Fruit fly (Drosophila melanogaster) whole organism, pupa: ENCODE results near the gene ppan.

Experiments
- CG10348 ChIP-seq: fragments of 200-800 bp; sonication (Bioruptor generic); IDR thresholded peaks from 2 replicates; pipeline ENCODE4 v1.3.6; 2022; ENCODE audit warnings: missing biosample characterization, missing genetic modification characterization
- CG12605 ChIP-seq: fragments of 200-800 bp; sonication (Bioruptor generic); IDR thresholded peaks from 2 replicates; pipeline ENCODE4 v1.3.6; 2022; ENCODE audit warnings: missing biosample characterization, missing genetic modification characterization
- CG13204 ChIP-seq: fragments of 200-800 bp; sonication (Bioruptor generic); optimal IDR thresholded peaks from 2 replicates; lab custom pipeline; 2018; ENCODE audit warnings: missing biosample characterization, mild to moderate bottlenecking, missing genetic modification characterization, moderate library complexity
- CG14655 ChIP-seq: fragments of 200-800 bp; sonication (Bioruptor generic); optimal IDR thresholded peaks from 3 replicates; lab custom pipeline; 2017; ENCODE audit warnings: mild to moderate bottlenecking, missing biosample characterization, missing genetic modification reagents, missing genetic modification characterization
- CG15710 ChIP-seq: fragments of 200-800 bp; sonication (Bioruptor generic); optimal IDR thresholded peaks from 2 replicates; lab custom pipeline; 2018; ENCODE audit warnings: missing biosample characterization, mild to moderate bottlenecking, missing genetic modification characterization, moderate library complexity
- CG17806 ChIP-seq: fragments of 200-800 bp; sonication (Bioruptor generic); optimal IDR thresholded peaks from 2 replicates; lab custom pipeline; 2018; ENCODE audit warnings: missing biosample characterization, mild to moderate bottlenecking, missing genetic modification characterization, moderate library complexity
- CG32121 ChIP-seq: fragments of 200-800 bp; sonication (Bioruptor generic); IDR thresholded peaks from 2 replicates; pipeline ENCODE4 v1.3.6; 2022; ENCODE audit warnings: missing biosample characterization, missing genetic modification characterization
- CG34367 ChIP-seq: fragments of 200-800 bp; sonication (Bioruptor generic); optimal IDR thresholded peaks from 2 replicates; lab custom pipeline; 2018; ENCODE audit warnings: missing biosample characterization, mild to moderate bottlenecking, missing genetic modification characterization
- CG4496 ChIP-seq: fragments of 200-800 bp; sonication (Bioruptor generic); IDR thresholded peaks from 3 replicates; pipeline ENCODE4 v1.3.6; 2022; ENCODE audit warnings: missing biosample characterization, missing genetic modification characterization
- CG8159 ChIP-seq: fragments of 200-800 bp; sonication (Bioruptor generic); optimal IDR thresholded peaks from 3 replicates; lab custom pipeline; 2018; ENCODE audit warnings: missing biosample characterization, mild to moderate bottlenecking, missing genetic modification characterization, moderate library complexity
- CG8301 ChIP-seq: fragments of 200-800 bp; sonication (Bioruptor generic); optimal IDR thresholded peaks from 2 replicates; lab custom pipeline; 2018; ENCODE audit warnings: missing biosample characterization, mild to moderate bottlenecking, missing genetic modification characterization
- CG9948 ChIP-seq: fragments of 200-800 bp; sonication (Bioruptor generic); optimal IDR thresholded peaks from 2 replicates; lab custom pipeline; 2018; ENCODE audit warnings: missing biosample characterization, mild to moderate bottlenecking, missing genetic modification characterization, moderate library complexity
- D1 ChIP-seq: fragments of 200-800 bp; sonication (Bioruptor generic); optimal IDR thresholded peaks from 2 replicates; lab custom pipeline; 2018; ENCODE audit warnings: missing biosample characterization, mild to moderate bottlenecking, missing genetic modification characterization, moderate library complexity
- EcR ChIP-seq: fragments of 200-800 bp; sonication (Bioruptor generic); optimal IDR thresholded peaks from 3 replicates; lab custom pipeline; 2019; ENCODE audit warnings: missing biosample characterization, missing genetic modification characterization, mild to moderate bottlenecking, moderate library complexity, missing genetic modification reagents
- Ets98B ChIP-seq: fragments of 200-800 bp; sonication (Bioruptor generic); IDR thresholded peaks from 2 replicates; pipeline ENCODE4 v1.3.6; 2022; ENCODE audit warnings: missing biosample characterization, missing genetic modification characterization
- Pif1A ChIP-seq: fragments of 200-800 bp; sonication (Bioruptor generic); optimal IDR thresholded peaks from 3 replicates; lab custom pipeline; 2016; ENCODE audit warnings: missing biosample characterization, missing genetic modification characterization
- Pif1B ChIP-seq: fragments of 200-800 bp; sonication (Bioruptor generic); optimal IDR thresholded peaks from 3 replicates; lab custom pipeline; 2016; ENCODE audit warnings: missing biosample characterization, missing genetic modification characterization
- Snoo ChIP-seq: fragments of 200-800 bp; sonication (Bioruptor generic); optimal IDR thresholded peaks from 3 replicates; lab custom pipeline; 2017; ENCODE audit warnings: missing biosample characterization, mild to moderate bottlenecking, missing genetic modification characterization, inconsistent platforms
- fd96Ca ChIP-seq: fragments of 200-800 bp; sonication (Bioruptor generic); IDR thresholded peaks from 3 replicates; pipeline ENCODE4 v1.3.6; 2022; ENCODE audit warnings: missing biosample characterization, missing genetic modification characterization
- gl ChIP-seq: fragments of 200-800 bp; sonication (Bioruptor generic); optimal IDR thresholded peaks from 2 replicates; lab custom pipeline; 2018; ENCODE audit warnings: missing biosample characterization, mild to moderate bottlenecking, missing genetic modification characterization
- rn ChIP-seq: fragments of 200-800 bp; sonication (Bioruptor generic); IDR thresholded peaks from 2 replicates; pipeline ENCODE4 v1.3.6; 2022; ENCODE audit warnings: missing biosample characterization, missing genetic modification characterization

The ppan gene

DNA sequence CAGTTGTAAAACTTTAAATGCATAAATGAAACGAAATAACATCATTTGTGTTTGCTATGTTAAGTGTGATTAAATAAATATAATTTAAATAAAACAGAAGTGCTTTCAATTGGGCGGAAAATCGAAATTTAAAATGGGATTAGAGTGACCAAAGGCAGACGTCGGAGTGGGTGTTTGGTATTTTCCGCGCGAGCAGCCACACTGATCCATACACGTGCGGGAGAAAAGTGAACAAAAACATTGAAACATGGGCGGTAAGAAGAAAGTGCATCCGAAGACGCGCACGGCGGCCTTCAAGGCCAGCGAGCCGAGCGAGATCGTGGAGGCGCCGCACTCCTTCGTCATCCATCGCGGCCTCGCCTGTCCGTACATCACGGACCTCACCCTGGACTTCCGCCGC is at the start of gene ppan:
Gene ppan, plus strand, starts transcription at position 198 of the 400 bp plus-strand sequence.
- TF ChIP-seq CG13204 (GFP tag; lab: Kevin White, UChicago) (no peak), CG14655 (GFP tag; lab: Kevin White, UChicago) (no peak), fd96Ca (no peak), CG4496 (no peak), Snoo (tag; lab: Kevin White, UChicago) (no peak)

DNA sequence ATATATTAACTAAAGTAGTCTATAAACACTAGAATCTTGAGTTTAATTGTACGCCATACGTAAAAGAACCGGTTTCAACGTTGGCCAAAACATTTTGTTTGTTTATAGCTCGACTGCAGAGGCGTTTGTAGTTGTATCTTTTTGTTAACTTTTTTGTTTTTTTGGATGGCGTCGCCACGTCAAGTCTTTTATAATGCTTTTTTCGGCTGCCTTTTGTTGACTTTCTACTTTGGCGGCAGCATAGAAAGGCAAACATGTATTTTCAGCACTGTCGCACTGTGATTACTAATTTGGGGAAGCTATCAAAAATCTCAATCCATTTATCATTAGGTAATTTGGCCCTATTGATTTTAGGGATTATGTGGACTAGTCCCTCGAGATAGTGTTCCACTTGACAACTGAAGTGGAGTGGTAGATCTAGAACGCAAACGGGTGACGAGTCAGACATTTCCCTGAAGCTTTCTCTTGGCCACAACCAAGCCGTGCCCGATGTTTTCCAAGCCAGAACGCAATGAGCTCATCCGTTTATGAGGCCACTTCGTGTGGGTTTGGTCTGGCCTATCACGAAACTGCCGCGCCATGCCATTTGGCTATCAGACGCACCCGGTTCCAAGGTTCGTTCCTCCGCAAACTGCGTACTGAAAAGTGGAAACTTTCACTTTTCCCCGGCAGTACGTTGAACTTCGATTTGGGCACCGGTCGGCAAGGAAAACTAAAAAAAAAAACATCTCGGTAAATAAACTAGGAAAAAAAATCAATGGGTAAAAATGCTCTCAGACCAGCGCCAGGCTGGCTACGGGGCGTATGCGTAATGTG is 49.4 kb upstream of the ppan start:
- TF ChIP-seq CG12605 (GFP tag; lab: Robert Waterston, UW) (0 out of 2 replicates have a peak, but pooled peaks have one; percentile 13), CG4496 (peak; percentile 62; the same call in 2 of the 3 replicates), rn (GFP tag; lab: Robert Waterston, UW) (no peak), D1 (no peak)

- TF ChIP-seq Snoo (tag; lab: Kevin White, UChicago) (no peak), fd96Ca (no peak), gl (no peak), D1 (no peak)
These were observed 48.5 kb upstream of the ppan start for dm6 chr3R:21067543-21067942.

dm6 chr3R:21069742-21070141 is 46.3 kb upstream of the ppan start:
- peak; percentile 58 for TF ChIP-seq D1
- TF ChIP-seq CG15710 (tag; lab: Kevin White, UChicago): no peak

dm6 chr3R:21071312-21071711 is 44.7 kb upstream of the ppan start:
- no peak for TF ChIP-seq CG13204 (GFP tag; lab: Kevin White, UChicago)
- TF ChIP-seq CG14655 (GFP tag; lab: Kevin White, UChicago): no peak
- TF ChIP-seq CG12605 (GFP tag; lab: Robert Waterston, UW): no peak
- no peak for TF ChIP-seq CG4496
- no peak for TF ChIP-seq Snoo (tag; lab: Kevin White, UChicago)
- TF ChIP-seq gl: no peak
- TF ChIP-seq CG9948 (tag; lab: Kevin White, UChicago): no peak
- TF ChIP-seq CG15710 (tag; lab: Kevin White, UChicago): no peak
- TF ChIP-seq CG8159: no peak
- TF ChIP-seq Pif1A (GFP tag; lab: Kevin White, UChicago): no peak
- TF ChIP-seq CG34367: no peak
- TF ChIP-seq Pif1B (GFP tag; lab: Kevin White, UChicago): no peak
- no peak for TF ChIP-seq CG8301 (tag; lab: Kevin White, UChicago)
- TF ChIP-seq rn (GFP tag; lab: Robert Waterston, UW): no peak
- TF ChIP-seq D1: no peak
- no peak for TF ChIP-seq CG17806 (tag; lab: Kevin White, UChicago)
- TF ChIP-seq CG32121 (GFP tag; lab: Robert Waterston, UW): no peak
- no peak for TF ChIP-seq Ets98B (GFP tag; lab: Robert Waterston, UW)
- no peak for TF ChIP-seq EcR (GFP tag; lab: Kevin White, UChicago)
- no peak for TF ChIP-seq fd96Ca

DNA sequence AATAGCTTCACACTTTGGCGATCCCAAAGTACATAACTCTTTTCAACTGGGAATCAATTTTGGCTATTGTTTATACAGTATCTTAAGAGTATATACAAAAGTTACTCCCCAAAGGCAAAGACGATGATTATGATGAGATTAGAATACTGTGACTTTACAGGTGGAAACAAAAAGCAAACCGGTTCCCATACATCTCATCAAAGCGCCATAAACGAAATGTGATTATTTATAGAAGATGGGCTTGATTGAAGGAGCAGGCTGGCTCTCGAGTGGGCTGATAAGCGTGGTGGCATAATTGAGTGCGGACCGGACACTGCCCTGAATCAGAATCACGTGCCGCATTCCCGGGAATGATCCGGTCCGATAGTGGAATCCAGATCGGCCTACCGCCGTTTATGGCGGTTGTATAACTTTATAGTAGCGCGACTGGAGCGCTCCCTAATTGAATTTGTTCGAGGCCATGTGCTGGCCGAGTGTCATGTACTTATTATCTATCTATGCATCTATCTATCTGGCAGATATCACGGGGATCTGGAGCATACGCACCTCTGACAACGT is 44.0 kb upstream of the ppan start:
- TF ChIP-seq CG15710 (tag; lab: Kevin White, UChicago): no peak
- TF ChIP-seq fd96Ca: no peak
- TF ChIP-seq CG10348: no peak
- no peak for TF ChIP-seq CG9948 (tag; lab: Kevin White, UChicago)
- no peak for TF ChIP-seq CG4496
- TF ChIP-seq CG8159: no peak
- no peak for TF ChIP-seq D1
- TF ChIP-seq CG34367: no peak
- TF ChIP-seq Snoo (tag; lab: Kevin White, UChicago): no peak
- TF ChIP-seq CG12605 (GFP tag; lab: Robert Waterston, UW): no peak
- TF ChIP-seq gl: no peak
- TF ChIP-seq CG17806 (tag; lab: Kevin White, UChicago): no peak
- no peak for TF ChIP-seq CG13204 (GFP tag; lab: Kevin White, UChicago)
- no peak for TF ChIP-seq CG32121 (GFP tag; lab: Robert Waterston, UW)
- no peak for TF ChIP-seq Ets98B (GFP tag; lab: Robert Waterston, UW)
- no peak for TF ChIP-seq CG14655 (GFP tag; lab: Kevin White, UChicago)
- no peak for TF ChIP-seq CG8301 (tag; lab: Kevin White, UChicago)
- TF ChIP-seq rn (GFP tag; lab: Robert Waterston, UW): no peak
- no peak for TF ChIP-seq Pif1B (GFP tag; lab: Kevin White, UChicago)
- TF ChIP-seq EcR (GFP tag; lab: Kevin White, UChicago): no peak

- no peak for TF ChIP-seq D1
- TF ChIP-seq EcR (GFP tag; lab: Kevin White, UChicago): peak; percentile 22
- TF ChIP-seq, all 21 proteins: peak for 1
These were observed 42.9 kb upstream of the ppan start, which contains the start of gene r-l for dm6 chr3R:21073141-21073540. TSS of gene r-l (minus strand) at chr3R:21073319.
